Fruit fly (Drosophila melanogaster): ENCODE measurements around the gene HDAC11.

The HDAC11 gene

dm6 chr3R:24816993-24817854 lies 38.8 kb downstream of the HDAC11 start, which contains the start of the genes CG5808 and Saf-B (continued):
- TF ChIP-seq CG9932 (GFP tag; IDR thresholded peaks at IDR 0.05), result peak; percentile 38; the same call in 1 of the 2 replicates
- no peak for TF ChIP-seq CG15011 (GFP tag; optimal IDR thresholded peaks at IDR 0.05)
- no peak for TF ChIP-seq CG8359 (GFP tag; optimal IDR thresholded peaks at IDR 0.05; ENCODE audit: borderline replicate concordance)
- TF ChIP-seq Oaz (GFP tag; IDR thresholded peaks at IDR 0.05), result no peak
- TF ChIP-seq NFAT (GFP tag; IDR thresholded peaks at IDR 0.05), result no peak
- TF ChIP-seq D (optimal IDR thresholded peaks at IDR 0.05), result no peak
- TF ChIP-seq D (GFP tag; optimal IDR thresholded peaks at IDR 0.05), result peak; percentile 27
- peak; percentile 85 for TF ChIP-seq CG34224 (GFP tag; IDR thresholded peaks at IDR 0.05; ENCODE audit: partially characterized antibody)
- TF ChIP-seq CG10565 (GFP tag; optimal IDR thresholded peaks at IDR 0.05), result no peak
- TF ChIP-seq usp (GFP tag; optimal IDR thresholded peaks at IDR 0.05), result no peak
- TF ChIP-seq zen (tag; optimal IDR thresholded peaks at IDR 0.05), result peak; percentile 32
- TF ChIP-seq cad (GFP tag; optimal IDR thresholded peaks at IDR 0.05), result no peak
- TF ChIP-seq lilli (GFP tag; optimal IDR thresholded peaks at IDR 0.05), result peak; percentile 38
- no peak for TF ChIP-seq sim (GFP tag; IDR thresholded peaks at IDR 0.05)
- TF ChIP-seq HHEX (GFP tag; optimal IDR thresholded peaks at IDR 0.05), result no peak
- TF ChIP-seq esg (GFP tag; conservative IDR thresholded peaks at IDR 0.05), result peak; percentile 33; the same call in 1 of the 2 replicates
- TF ChIP-seq CG31224 (GFP tag; IDR thresholded peaks at IDR 0.05), result peak; percentile 43; the same call in 1 of the 2 replicates
- TF ChIP-seq bcd (GFP tag; optimal IDR thresholded peaks at IDR 0.05), result peak; percentile 23
- TF ChIP-seq pita (GFP tag; optimal IDR thresholded peaks at IDR 0.05), result no peak
- no peak for TF ChIP-seq CG3838 (GFP tag; optimal IDR thresholded peaks at IDR 0.05)
- peak; percentile 60 for TF ChIP-seq CG10654 (GFP tag; optimal IDR thresholded peaks at IDR 0.05)
- no peak for TF ChIP-seq CG17385 (GFP tag; optimal IDR thresholded peaks at IDR 0.05)
- no peak for TF ChIP-seq grn (GFP tag; optimal IDR thresholded peaks at IDR 0.05)
- TF ChIP-seq tgo (GFP tag; IDR thresholded peaks at IDR 0.05), result peak; percentile 63
- no peak for TF ChIP-seq kah (GFP tag; optimal IDR thresholded peaks at IDR 0.05)
- peak; percentile 88 for TF ChIP-seq vnd (GFP tag; IDR thresholded peaks at IDR 0.05; ENCODE audit: partially characterized antibody)
- no peak for TF ChIP-seq CG11247 (GFP tag; IDR thresholded peaks at IDR 0.05)
- TF ChIP-seq Lhr (GFP tag; optimal IDR thresholded peaks at IDR 0.05), result peak; percentile 59
- TF ChIP-seq sens (GFP tag), result peak; percentile 36
- TF ChIP-seq CG2889 (GFP tag; IDR thresholded peaks at IDR 0.05), result no peak
- no peak for TF ChIP-seq Doc2 (GFP tag; IDR thresholded peaks at IDR 0.05)
- TF ChIP-seq CG1233 (GFP tag; optimal IDR thresholded peaks at IDR 0.05), result no peak
- peak; percentile 41 for TF ChIP-seq Ssrp (tag; optimal IDR thresholded peaks at IDR 0.05)
- TF ChIP-seq Spps (tag; optimal IDR thresholded peaks at IDR 0.05), result peak; percentile 8
- TF ChIP-seq ranshi (GFP tag; IDR thresholded peaks at IDR 0.05), result no peak
- TF ChIP-seq CG11504 (tag; optimal IDR thresholded peaks at IDR 0.05), result no peak
- TF ChIP-seq sisA (GFP tag; IDR thresholded peaks at IDR 0.05), result 0 out of 2 replicates have a peak, but pooled peaks have one; percentile 12
- no peak for TF ChIP-seq corto (GFP tag; optimal IDR thresholded peaks at IDR 0.05)
- TF ChIP-seq peb (GFP tag; IDR thresholded peaks at IDR 0.05), result no peak
- peak; percentile 33 for TF ChIP-seq az2 (GFP tag; optimal IDR thresholded peaks at IDR 0.05)
- no peak for TF ChIP-seq otp (GFP tag; IDR thresholded peaks at IDR 0.05)
- TF ChIP-seq CG3163 (GFP tag; optimal IDR thresholded peaks at IDR 0.05), result no peak
- no peak for TF ChIP-seq croc (GFP tag; conservative IDR thresholded peaks at IDR 0.05)
- peak; percentile 86 for TF ChIP-seq nerfin-2 (GFP tag; IDR thresholded peaks at IDR 0.05; ENCODE audit: partially characterized antibody)
- no peak for TF ChIP-seq dati (GFP tag; IDR thresholded peaks at IDR 0.05)
- no peak for TF ChIP-seq exex (tag; optimal IDR thresholded peaks at IDR 0.05)
- peak; percentile 19 for TF ChIP-seq Fer3 (tag; optimal IDR thresholded peaks at IDR 0.05)
- TF ChIP-seq CG12299 (tag; optimal IDR thresholded peaks at IDR 0.05), result no peak
- no peak; the same call in 2 of the 3 replicates for TF ChIP-seq CG34422 (GFP tag; IDR thresholded peaks at IDR 0.05)
- TF ChIP-seq Elba2 (GFP tag; optimal IDR thresholded peaks at IDR 0.05), result no peak
